Worm (Caenorhabditis elegans) whole organism, L1 larva: ENCODE results near the gene C51E3.9.

ENCODE experiments used
- C16A3.4 ChIP-seq: fragments of 150-350 bp; optimal IDR thresholded peaks from 2 replicates; lab custom pipeline; 2014; ENCODE audit warnings: missing biosample characterization, missing genetic modification characterization
- F16B12.6 ChIP-seq: fragments of 150-350 bp; optimal IDR thresholded peaks from 2 replicates; lab custom pipeline; 2014; ENCODE audit warnings: missing biosample characterization, missing genetic modification characterization
- aha-1 ChIP-seq: fragments of 150-350 bp; optimal IDR thresholded peaks from 2 replicates; lab custom pipeline; 2014; ENCODE audit warnings: missing biosample characterization, missing genetic modification characterization
- alr-1 ChIP-seq: fragments of 200-800 bp; sonication (Bioruptor generic); optimal IDR thresholded peaks from 2 replicates; lab custom pipeline; 2018; ENCODE audit warnings: borderline replicate concordance, mild to moderate bottlenecking, missing genetic modification characterization, missing compliant biosample characterization
- aly-2 ChIP-seq: fragments of 150-350 bp; optimal IDR thresholded peaks from 2 replicates; lab custom pipeline; 2014; ENCODE audit warnings: missing biosample characterization, missing genetic modification characterization
- ceh-82 ChIP-seq, 3 experiments: fragments of 150-350 bp in 1 of 3; sonication (generic microtip) in 2 of 3; optimal IDR thresholded peaks; 2 replicates each; lab custom pipeline; 2014 to 2017; ENCODE audit warnings: missing biosample characterization in 3 of 3, missing genetic modification characterization in 3 of 3
- ceh-90 ChIP-seq: sonication (generic microtip); optimal IDR thresholded peaks from 2 replicates; lab custom pipeline; 2016; ENCODE audit warnings: missing genetic modification characterization, missing compliant biosample characterization
- ces-1 ChIP-seq: fragments of 150-350 bp; optimal IDR thresholded peaks from 2 replicates; lab custom pipeline; 2014; ENCODE audit warnings: missing biosample characterization, missing genetic modification reagents, missing genetic modification characterization
- dpl-1 ChIP-seq, 3 experiments: fragments of 150-350 bp in 2 of 3; sonication (generic microtip) in 1 of 3; optimal IDR thresholded peaks; 2 replicates each; lab custom pipeline; 2014 to 2017; ENCODE audit warnings: missing biosample characterization in 3 of 3, missing genetic modification characterization in 3 of 3, missing genetic modification reagents in 3 of 3
- dsc-1 ChIP-seq: sonication (generic microtip); optimal IDR thresholded peaks from 2 replicates; lab custom pipeline; 2016; ENCODE audit warnings: mild to moderate bottlenecking, missing genetic modification characterization, missing compliant biosample characterization
- efl-1 ChIP-seq, 4 experiments: fragments of 150-350 bp; optimal IDR thresholded peaks in 3 of 4; peaks in 1 of 4; 1 replicate in 1 of 4; 2 replicates in 3 of 4; lab custom pipeline; 2014; ENCODE audit warnings: missing biosample characterization in 2 of 4, missing genetic modification characterization in 2 of 4, missing genetic modification reagents in 2 of 4
- efl-3 ChIP-seq: fragments of 200-800 bp; sonication (Bioruptor generic); optimal IDR thresholded peaks from 2 replicates; lab custom pipeline; 2018; ENCODE audit warnings: mild to moderate bottlenecking, missing genetic modification characterization, missing compliant biosample characterization
- egl-13 ChIP-seq: sonication (generic microtip); optimal IDR thresholded peaks from 2 replicates; lab custom pipeline; 2016; ENCODE audit warnings: missing genotype, missing genetic modification reagents, missing genetic modification characterization, missing compliant biosample characterization
- egl-27 ChIP-seq, 2 experiments: fragments of 150-350 bp in 1 of 2; sonication (generic microtip); optimal IDR thresholded peaks; 3 replicates each; lab custom pipeline; 2017 to 2018; ENCODE audit warnings: missing biosample characterization in 2 of 2, missing genetic modification characterization in 2 of 2, missing genetic modification reagents in 2 of 2
- fkh-10 ChIP-seq: sonication (generic microtip); optimal IDR thresholded peaks from 2 replicates; lab custom pipeline; 2017; ENCODE audit warnings: missing biosample characterization, missing genetic modification reagents, missing genetic modification characterization
- fkh-4 ChIP-seq: sonication (generic microtip); optimal IDR thresholded peaks from 2 replicates; lab custom pipeline; 2016; ENCODE audit warnings: missing compliant biosample characterization, missing genetic modification characterization, borderline replicate concordance
- fkh-8 ChIP-seq: sonication (generic microtip); optimal IDR thresholded peaks from 2 replicates; lab custom pipeline; 2016; ENCODE audit warnings: mild to moderate bottlenecking, missing genetic modification characterization, missing compliant biosample characterization
- fos-1 ChIP-seq: fragments of 150-350 bp; optimal IDR thresholded peaks from 2 replicates; lab custom pipeline; 2014; ENCODE audit warnings: missing biosample characterization, missing genetic modification characterization
- hlh-4 ChIP-seq: sonication (generic microtip); optimal IDR thresholded peaks from 2 replicates; lab custom pipeline; 2016; ENCODE audit warnings: mild to moderate bottlenecking, missing genetic modification characterization, missing compliant biosample characterization
- irx-1 ChIP-seq: sonication (generic microtip); optimal IDR thresholded peaks from 2 replicates; lab custom pipeline; 2016; ENCODE audit warnings: missing genetic modification characterization, missing compliant biosample characterization
- jun-1 ChIP-seq: fragments of 150-350 bp; optimal IDR thresholded peaks from 2 replicates; lab custom pipeline; 2014; ENCODE audit warnings: missing biosample characterization, missing genetic modification reagents, missing genetic modification characterization
- lin-13 ChIP-seq: fragments of 150-350 bp; optimal IDR thresholded peaks from 2 replicates; lab custom pipeline; 2014; ENCODE audit warnings: missing biosample characterization, missing genetic modification reagents, missing genetic modification characterization
- lin-14 ChIP-seq: fragments of 200-800 bp; sonication (Bioruptor generic); optimal IDR thresholded peaks from 2 replicates; lab custom pipeline; 2018; ENCODE audit warnings: mild to moderate bottlenecking, missing genetic modification characterization, moderate library complexity, missing compliant biosample characterization
- lin-35 ChIP-seq, 2 experiments: fragments of 150-350 bp; optimal IDR thresholded peaks; 2 replicates each; lab custom pipeline; 2014; ENCODE audit warnings: missing biosample characterization in 2 of 2, missing genetic modification characterization in 2 of 2, missing genetic modification reagents in 2 of 2
- lin-39 ChIP-seq: fragments of 150-350 bp; optimal IDR thresholded peaks from 2 replicates; lab custom pipeline; 2014; ENCODE audit warnings: missing biosample characterization, missing genetic modification reagents, missing genetic modification characterization
- lsy-2 ChIP-seq, 2 experiments: fragments of 150-350 bp; optimal IDR thresholded peaks; 2 replicates each; lab custom pipeline; 2014; ENCODE audit warnings: missing biosample characterization in 2 of 2, missing genetic modification characterization in 2 of 2
- mab-9 ChIP-seq: fragments of 200-800 bp; sonication (Bioruptor generic); IDR thresholded peaks from 2 replicates; pipeline ENCODE4 v1.3.6; 2022; ENCODE audit warnings: missing genetic modification reagents, missing genetic modification characterization, missing compliant biosample characterization
- mef-2 ChIP-seq: fragments of 150-350 bp; optimal IDR thresholded peaks from 2 replicates; lab custom pipeline; 2014; ENCODE audit warnings: missing biosample characterization, missing genetic modification characterization
- mep-1 ChIP-seq: fragments of 150-350 bp; optimal IDR thresholded peaks from 2 replicates; lab custom pipeline; 2014; ENCODE audit warnings: missing biosample characterization, missing genetic modification characterization
- nhr-11 ChIP-seq: fragments of 150-350 bp; optimal IDR thresholded peaks from 2 replicates; lab custom pipeline; 2014; ENCODE audit warnings: missing biosample characterization, missing genetic modification characterization
- nhr-12 ChIP-seq: sonication (generic microtip); optimal IDR thresholded peaks from 2 replicates; lab custom pipeline; 2017; ENCODE audit warnings: missing biosample characterization, missing genetic modification characterization
- nhr-19 ChIP-seq: fragments of 200-800 bp; sonication (Bioruptor generic); conservative IDR thresholded peaks from 2 replicates; pipeline ENCODE4 v1.3.6; 2022; ENCODE audit warnings: missing genetic modification characterization, missing compliant biosample characterization
- nhr-47 ChIP-seq: sonication (generic microtip); optimal IDR thresholded peaks from 2 replicates; lab custom pipeline; 2016; ENCODE audit warnings: mild to moderate bottlenecking, missing genetic modification characterization, moderate library complexity, missing compliant biosample characterization
- nhr-71 ChIP-seq: sonication (generic microtip); optimal IDR thresholded peaks from 2 replicates; lab custom pipeline; 2016; ENCODE audit warnings: mild to moderate bottlenecking, missing genetic modification characterization, moderate library complexity, missing compliant biosample characterization
- pax-3 ChIP-seq: fragments of 200-800 bp; sonication (Bioruptor generic); optimal IDR thresholded peaks from 2 replicates; lab custom pipeline; 2018; ENCODE audit warnings: mild to moderate bottlenecking, missing genetic modification characterization, moderate library complexity, missing compliant biosample characterization
- rnt-1 ChIP-seq: sonication (generic microtip); optimal IDR thresholded peaks from 2 replicates; lab custom pipeline; 2016; ENCODE audit warnings: mild to moderate bottlenecking, missing genetic modification characterization, moderate library complexity, missing compliant biosample characterization
- snpc-4 ChIP-seq: fragments of 150-350 bp; optimal IDR thresholded peaks from 2 replicates; lab custom pipeline; 2014; ENCODE audit warnings: missing biosample characterization, missing genetic modification characterization
- sox-4 ChIP-seq: sonication (generic microtip); optimal IDR thresholded peaks from 2 replicates; lab custom pipeline; 2016; ENCODE audit warnings: missing genetic modification characterization, missing compliant biosample characterization
- sptf-1 ChIP-seq: fragments of 150-350 bp; optimal IDR thresholded peaks from 2 replicates; lab custom pipeline; 2014; ENCODE audit warnings: missing biosample characterization, missing genetic modification characterization
- sup-37 ChIP-seq: fragments of 200-800 bp; sonication (Bioruptor generic); optimal IDR thresholded peaks from 2 replicates; lab custom pipeline; 2018; ENCODE audit warnings: mild to moderate bottlenecking, missing genetic modification characterization, missing compliant biosample characterization
- swsn-7 ChIP-seq: sonication (generic microtip); optimal IDR thresholded peaks from 2 replicates; lab custom pipeline; 2016; ENCODE audit warnings: missing genetic modification characterization, missing compliant biosample characterization
- tbx-2 ChIP-seq: sonication (generic microtip); optimal IDR thresholded peaks from 2 replicates; lab custom pipeline; 2016; ENCODE audit warnings: missing genetic modification characterization, missing compliant biosample characterization
- unc-30 ChIP-seq: sonication (generic microtip); optimal IDR thresholded peaks from 2 replicates; lab custom pipeline; 2017; ENCODE audit warnings: missing biosample characterization, missing genetic modification characterization
- unc-62 ChIP-seq: fragments of 150-350 bp; optimal IDR thresholded peaks from 2 replicates; lab custom pipeline; 2014; ENCODE audit warnings: missing biosample characterization, missing genetic modification reagents, missing genetic modification characterization
- unc-98 ChIP-seq: fragments of 200-800 bp; sonication (Bioruptor generic); IDR thresholded peaks from 2 replicates; pipeline ENCODE4 v1.3.6; 2022; ENCODE audit warnings: missing genetic modification characterization, missing compliant biosample characterization
- zag-1 ChIP-seq: fragments of 150-350 bp; optimal IDR thresholded peaks from 2 replicates; lab custom pipeline; 2014; ENCODE audit warnings: missing biosample characterization, missing genetic modification characterization
- zip-4 ChIP-seq: fragments of 200-800 bp; sonication (Bioruptor generic); optimal IDR thresholded peaks from 2 replicates; lab custom pipeline; 2018; ENCODE audit warnings: mild to moderate bottlenecking, missing genetic modification characterization, moderate library complexity, missing compliant biosample characterization
- ztf-11 ChIP-seq, 2 experiments: sonication (generic microtip); optimal IDR thresholded peaks; 2 replicates each; lab custom pipeline; 2016 to 2017; ENCODE audit warnings: missing genetic modification characterization in 2 of 2, missing biosample characterization in 1 of 2, missing compliant biosample characterization in 1 of 2

Gene C51E3.9

ce11 chrV:10168870-10169269 is 23.1 kb downstream of the C51E3.9 start:
- TF ChIP-seq dpl-1 (GFP tag; optimal IDR thresholded peaks at IDR 0.05; lab: Kevin White, UChicago) (no peak), ces-1 (GFP tag; lab: Kevin White, UChicago) (no peak), unc-62 (GFP tag; lab: Kevin White, UChicago) (no peak), nhr-71 (tag; lab: Kevin White, UChicago) (peak; percentile 13), nhr-12 (tag; lab: Kevin White, UChicago) (no peak), pax-3 (tag; lab: Kevin White, UChicago) (no peak), mep-1 (tag; lab: Kevin White, UChicago) (no peak), lsy-2 (tag; optimal IDR thresholded peaks at IDR 0.05; lab: Kevin White, UChicago) (peak in 1 of 2 experiments; percentile 16), fkh-10 (GFP tag; lab: Kevin White, UChicago) (no peak), swsn-7 (tag; lab: Kevin White, UChicago) (no peak), dsc-1 (tag; lab: Kevin White, UChicago) (no peak), unc-30 (tag; lab: Kevin White, UChicago) (no peak), sup-37 (no peak), C16A3.4 (tag; lab: Kevin White, UChicago) (no peak), zip-4 (GFP tag; lab: Kevin White, UChicago) (no peak), aly-2 (peak; percentile 34), tbx-2 (no peak), lin-35 (GFP tag; optimal IDR thresholded peaks at IDR 0.05; lab: Kevin White, UChicago) (no peak), rnt-1 (no peak), lin-13 (GFP tag; lab: Kevin White, UChicago) (no peak), ceh-90 (tag; lab: Kevin White, UChicago) (no peak), nhr-11 (tag; lab: Kevin White, UChicago) (no peak), mef-2 (tag; lab: Kevin White, UChicago) (no peak), nhr-47 (peak; percentile 41)

- TF ChIP-seq pax-3 (tag; lab: Kevin White, UChicago) (no peak), irx-1 (tag; lab: Kevin White, UChicago) (no peak), aha-1 (tag; lab: Kevin White, UChicago) (no peak), ceh-82 (tag; optimal IDR thresholded peaks at IDR 0.05; lab: Kevin White, UChicago) (no peak), fos-1 (tag; lab: Kevin White, UChicago) (no peak), zag-1 (tag; lab: Kevin White, UChicago) (no peak)
Observed at ce11 chrV:10173653-10174052, 27.9 kb downstream of the C51E3.9 start, which contains the start of gene egl-3. Gene egl-3, minus strand, starts transcription at chrV:10173753.

ce11 chrV:10174632-10175075 is 28.9 kb downstream of the C51E3.9 start:
- TF ChIP-seq unc-98 (GFP tag; lab: Robert Waterston, UW) (no peak), lin-39 (no peak), sox-4 (peak; percentile 43), sptf-1 (tag; lab: Kevin White, UChicago) (no peak), mab-9 (GFP tag; lab: Robert Waterston, UW) (peak; percentile 9; the same call in 1 of the 2 replicates), nhr-12 (tag; lab: Kevin White, UChicago) (no peak), pax-3 (tag; lab: Kevin White, UChicago) (peak; percentile 78), snpc-4 (tag; lab: Kevin White, UChicago) (peak; percentile 45), jun-1 (tag; lab: Kevin White, UChicago) (peak; percentile 41), egl-27 (tag; optimal IDR thresholded peaks at IDR 0.05; lab: Kevin White, UChicago) (peak in 1 of 2 experiments; percentile 27), nhr-19 (peak; percentile 46), ceh-90 (tag; lab: Kevin White, UChicago) (no peak), efl-1 (optimal IDR thresholded peaks at IDR 0.05; lab: Kevin White, UChicago) (peak; percentile 44 to 53), efl-1 (GFP tag; optimal IDR thresholded peaks at IDR 0.05 in 1 of 2; lab: Kevin White, UChicago) (peak in 1 of 2 experiments; percentile 19), lin-14 (GFP tag; lab: Kevin White, UChicago) (peak; percentile 97), dpl-1 (GFP tag; optimal IDR thresholded peaks at IDR 0.05; lab: Kevin White, UChicago) (no peak), swsn-7 (tag; lab: Kevin White, UChicago) (peak; percentile 85), ztf-11 (tag; optimal IDR thresholded peaks at IDR 0.05; lab: Kevin White, UChicago) (peak in 1 of 2 experiments; percentile 25), efl-3 (GFP tag; lab: Kevin White, UChicago) (no peak), irx-1 (tag; lab: Kevin White, UChicago) (peak; percentile 55), alr-1 (no peak), C16A3.4 (tag; lab: Kevin White, UChicago) (no peak), egl-13 (tag; lab: Kevin White, UChicago) (peak; percentile 91), fkh-8 (tag; lab: Kevin White, UChicago) (peak; percentile 98), F16B12.6 (tag; lab: Kevin White, UChicago) (no peak), hlh-4 (tag; lab: Kevin White, UChicago) (no peak), fkh-4 (tag; lab: Kevin White, UChicago) (no peak)
